Fruit fly (Drosophila melanogaster) whole organism, embryonic: Measurements from ENCODE around the gene arm.

Experiments used
- ATbp ChIP-seq: fragments of 200-800 bp; sonication (Bioruptor generic); optimal IDR thresholded peaks from 2 replicates; lab custom pipeline; 2017; ENCODE audit warnings: missing biosample characterization, mild to moderate bottlenecking, missing genetic modification characterization, missing genetic modification reagents
- Atf3 ChIP-seq: fragments of 200-800 bp; sonication (Bioruptor generic); optimal IDR thresholded peaks from 3 replicates; lab custom pipeline; 2016; ENCODE audit warnings: missing biosample characterization, missing genetic modification characterization
- B-H1 ChIP-seq: fragments of 200-800 bp; sonication (Bioruptor generic); IDR thresholded peaks from 3 replicates; pipeline ENCODE4 v1.3.6; 2022; ENCODE audit warnings: missing biosample characterization, missing genetic modification characterization
- BtbVII ChIP-seq: fragments of 200-800 bp; sonication (Bioruptor generic); optimal IDR thresholded peaks from 3 replicates; lab custom pipeline; 2017; ENCODE audit warnings: missing biosample characterization, mild to moderate bottlenecking, missing genetic modification characterization
- CG10979 ChIP-seq: fragments of 200-800 bp; sonication (Bioruptor generic); optimal IDR thresholded peaks from 2 replicates; lab custom pipeline; 2018; ENCODE audit warnings: missing biosample characterization, mild to moderate bottlenecking, missing genetic modification characterization, moderate library complexity
- CG11504 ChIP-seq: fragments of 200-800 bp; sonication (Bioruptor generic); optimal IDR thresholded peaks from 3 replicates; lab custom pipeline; 2019; ENCODE audit warnings: missing biosample characterization, mild to moderate bottlenecking, missing genetic modification characterization, moderate library complexity
- CG12391 ChIP-seq: fragments of 200-800 bp; sonication (Bioruptor generic); optimal IDR thresholded peaks from 3 replicates; lab custom pipeline; 2018; ENCODE audit warnings: missing biosample characterization, mild to moderate bottlenecking, missing genetic modification characterization, moderate library complexity
- CG13424 ChIP-seq: fragments of 200-800 bp; sonication (Bioruptor generic); optimal IDR thresholded peaks from 2 replicates; lab custom pipeline; 2019; ENCODE audit warnings: missing biosample characterization, mild to moderate bottlenecking, missing genetic modification characterization, moderate library complexity
- CG15514 ChIP-seq: fragments of 200-800 bp; sonication (Bioruptor generic); optimal IDR thresholded peaks from 3 replicates; lab custom pipeline; 2017; ENCODE audit warnings: missing biosample characterization, missing genetic modification characterization, mild to moderate bottlenecking, moderate library complexity, missing genetic modification reagents
- CG17186 ChIP-seq: fragments of 200-800 bp; sonication (Bioruptor generic); optimal IDR thresholded peaks from 3 replicates; lab custom pipeline; 2017; ENCODE audit warnings: missing biosample characterization, missing genetic modification reagents, missing genetic modification characterization
- CG17802 ChIP-seq: fragments of 200-800 bp; sonication (Bioruptor generic); optimal IDR thresholded peaks from 2 replicates; lab custom pipeline; 2018; ENCODE audit warnings: missing biosample characterization, mild to moderate bottlenecking, missing genetic modification characterization, moderate library complexity
- CG17912 ChIP-seq: fragments of 200-800 bp; sonication (Bioruptor generic); optimal IDR thresholded peaks from 2 replicates; lab custom pipeline; 2018; ENCODE audit warnings: missing biosample characterization, mild to moderate bottlenecking, missing genetic modification characterization
- CG18599 ChIP-seq: fragments of 200-800 bp; sonication (Bioruptor generic); optimal IDR thresholded peaks from 3 replicates; lab custom pipeline; 2017; ENCODE audit warnings: missing biosample characterization, missing genetic modification characterization, mild to moderate bottlenecking, moderate library complexity, missing genetic modification reagents
- CG4328 ChIP-seq: fragments of 200-800 bp; sonication (Bioruptor generic); optimal IDR thresholded peaks from 3 replicates; lab custom pipeline; 2017; ENCODE audit warnings: missing biosample characterization, missing genetic modification reagents, missing genetic modification characterization
- CG5953 ChIP-seq: fragments of 200-800 bp; sonication (Bioruptor generic); IDR thresholded peaks from 2 replicates; pipeline ENCODE4 v1.3.6; 2022; ENCODE audit warnings: missing biosample characterization, missing genetic modification characterization
- CG6689 ChIP-seq: fragments of 200-800 bp; sonication (Bioruptor generic); IDR thresholded peaks from 2 replicates; pipeline ENCODE4 v1.3.6; 2022; ENCODE audit warnings: missing biosample characterization, missing genetic modification characterization
- CG7357 ChIP-seq: fragments of 200-800 bp; sonication (Bioruptor generic); IDR thresholded peaks from 3 replicates; pipeline ENCODE4 v1.3.6; 2022; ENCODE audit warnings: missing biosample characterization, missing genetic modification characterization
- CG7372 ChIP-seq: fragments of 200-800 bp; sonication (Bioruptor generic); IDR thresholded peaks from 2 replicates; pipeline ENCODE4 v1.3.6; 2022; ENCODE audit warnings: missing biosample characterization, missing genetic modification characterization
- CG7839 ChIP-seq: fragments of 200-800 bp; sonication (Bioruptor generic); optimal IDR thresholded peaks from 3 replicates; lab custom pipeline; 2018; ENCODE audit warnings: missing biosample characterization, mild to moderate bottlenecking, missing genetic modification characterization, moderate library complexity
- CG9727 ChIP-seq: fragments of 200-800 bp; sonication (Bioruptor generic); optimal IDR thresholded peaks from 3 replicates; lab custom pipeline; 2017; ENCODE audit warnings: missing biosample characterization, mild to moderate bottlenecking, missing genetic modification characterization
- Eip74EF ChIP-seq, 2 experiments: fragments of 200-800 bp in 1 of 2; fragments of >200 bp in 1 of 2; sonication (Bioruptor generic) in 1 of 2; optimal IDR thresholded peaks; 2 replicates each; lab custom pipeline; 2017 to 2019; ENCODE audit warnings: missing biosample characterization in 2 of 2, missing genetic modification characterization in 2 of 2, mild to moderate bottlenecking in 1 of 2, moderate library complexity in 1 of 2
- Ets97D ChIP-seq: fragments of 200-800 bp; sonication (Bioruptor generic); optimal IDR thresholded peaks from 3 replicates; lab custom pipeline; 2016; ENCODE audit warnings: missing biosample characterization, missing genetic modification characterization
- HLHmδ ChIP-seq: fragments of 200-800 bp; sonication (Bioruptor generic); optimal IDR thresholded peaks from 2 replicates; lab custom pipeline; 2018; ENCODE audit warnings: missing biosample characterization, mild to moderate bottlenecking, missing genetic modification characterization, moderate library complexity
- Hand ChIP-seq: fragments of 200-800 bp; sonication (Bioruptor generic); optimal IDR thresholded peaks from 2 replicates; lab custom pipeline; 2017; ENCODE audit warnings: mild to moderate bottlenecking, missing biosample characterization, missing genetic modification reagents, missing genetic modification characterization
- Hmx ChIP-seq: fragments of 200-800 bp; sonication (Bioruptor generic); optimal IDR thresholded peaks from 2 replicates; lab custom pipeline; 2016; ENCODE audit warnings: missing biosample characterization, missing genetic modification characterization
- MESR4 ChIP-seq: fragments of 200-800 bp; sonication (Bioruptor generic); optimal IDR thresholded peaks from 2 replicates; lab custom pipeline; 2018; ENCODE audit warnings: missing biosample characterization, mild to moderate bottlenecking, missing genetic modification characterization, moderate library complexity
- NFAT ChIP-seq: fragments of 200-800 bp; sonication (Bioruptor generic); IDR thresholded peaks from 2 replicates; pipeline ENCODE4 v1.3.6; 2022; ENCODE audit warnings: missing biosample characterization, missing genetic modification characterization
- Neu2 ChIP-seq: fragments of 200-800 bp; sonication (Bioruptor generic); optimal IDR thresholded peaks from 3 replicates; lab custom pipeline; 2016; ENCODE audit warnings: missing biosample characterization, missing genetic modification characterization, borderline replicate concordance
- Rx ChIP-seq: fragments of 200-800 bp; sonication (Bioruptor generic); IDR thresholded peaks from 2 replicates; pipeline ENCODE4 v1.3.6; 2022; ENCODE audit warnings: missing biosample characterization, missing genetic modification characterization
- Xrp1 ChIP-seq: fragments of 200-800 bp; sonication (Bioruptor generic); IDR thresholded peaks from 2 replicates; pipeline ENCODE4 v1.3.6; 2022; ENCODE audit warnings: missing biosample characterization, missing genetic modification characterization
- ap ChIP-seq: fragments of 200-800 bp; sonication (Bioruptor generic); IDR thresholded peaks from 2 replicates; pipeline ENCODE4 v1.3.6; 2022; ENCODE audit warnings: missing biosample characterization, missing genetic modification characterization
- ase ChIP-seq: fragments of 200-800 bp; sonication (Bioruptor generic); IDR thresholded peaks from 3 replicates; pipeline ENCODE4 v1.3.6; 2022; ENCODE audit warnings: missing biosample characterization, missing genetic modification characterization
- bbx ChIP-seq: fragments of 200-800 bp; sonication (Bioruptor generic); IDR thresholded peaks from 2 replicates; pipeline ENCODE4 v1.3.6; 2022; ENCODE audit warnings: missing biosample characterization, missing genetic modification characterization; ENCODE audit not compliant: partially characterized antibody
- bigmax ChIP-seq: fragments of 200-800 bp; sonication (Bioruptor generic); optimal IDR thresholded peaks from 2 replicates; lab custom pipeline; 2018; ENCODE audit warnings: missing biosample characterization, mild to moderate bottlenecking, missing genetic modification characterization
- disco-r ChIP-seq: fragments of 200-800 bp; sonication (Bioruptor generic); optimal IDR thresholded peaks from 2 replicates; lab custom pipeline; 2016; ENCODE audit warnings: missing biosample characterization, missing genetic modification characterization
- fd3F ChIP-seq: fragments of 200-800 bp; sonication (Bioruptor generic); optimal IDR thresholded peaks from 2 replicates; lab custom pipeline; 2018; ENCODE audit warnings: missing biosample characterization, mild to moderate bottlenecking, missing genetic modification characterization, moderate library complexity
- hth ChIP-seq: fragments of >200 bp; optimal IDR thresholded peaks from 2 replicates; lab custom pipeline; 2017; ENCODE audit warnings: inconsistent platforms
- kni ChIP-seq: fragments of 200-800 bp; sonication (Bioruptor generic); optimal IDR thresholded peaks from 3 replicates; lab custom pipeline; 2017; ENCODE audit warnings: mild to moderate bottlenecking, missing biosample characterization, missing genetic modification reagents, missing genetic modification characterization
- lilli ChIP-seq: fragments of 200-800 bp; sonication (Bioruptor generic); optimal IDR thresholded peaks from 3 replicates; lab custom pipeline; 2016; ENCODE audit warnings: missing biosample characterization, missing genetic modification characterization
- mirr ChIP-seq: fragments of 200-800 bp; sonication (Bioruptor generic); optimal IDR thresholded peaks from 3 replicates; lab custom pipeline; 2018; ENCODE audit warnings: missing biosample characterization, mild to moderate bottlenecking, missing genetic modification characterization
- nau ChIP-seq: fragments of 200-800 bp; sonication (Bioruptor generic); optimal IDR thresholded peaks from 3 replicates; lab custom pipeline; 2017; ENCODE audit warnings: missing biosample characterization, mild to moderate bottlenecking, missing genetic modification characterization, missing genetic modification reagents
- pum ChIP-seq: fragments of 200-800 bp; sonication (Bioruptor generic); optimal IDR thresholded peaks from 2 replicates; lab custom pipeline; 2016; ENCODE audit warnings: missing biosample characterization, missing genetic modification characterization
- ranshi ChIP-seq: fragments of 200-800 bp; sonication (Bioruptor generic); IDR thresholded peaks from 2 replicates; pipeline ENCODE4 v1.3.6; 2022; ENCODE audit warnings: missing biosample characterization, missing genetic modification characterization
- row ChIP-seq: fragments of 200-800 bp; sonication (Bioruptor generic); IDR thresholded peaks from 3 replicates; pipeline ENCODE4 v1.3.6; 2022; ENCODE audit warnings: missing biosample characterization, missing genetic modification characterization
- sens-2 ChIP-seq: fragments of 200-800 bp; sonication (Bioruptor generic); IDR thresholded peaks from 2 replicates; pipeline ENCODE4 v1.3.6; 2022; ENCODE audit warnings: missing biosample characterization, missing genetic modification characterization
- slp2 ChIP-seq: fragments of 200-800 bp; sonication (Bioruptor generic); optimal IDR thresholded peaks from 2 replicates; lab custom pipeline; 2016; ENCODE audit warnings: missing biosample characterization, missing genetic modification characterization
- tin ChIP-seq: fragments of 200-800 bp; sonication (Bioruptor generic); optimal IDR thresholded peaks from 3 replicates; lab custom pipeline; 2016; ENCODE audit warnings: missing biosample characterization, missing genetic modification characterization
- toy ChIP-seq: fragments of 200-800 bp; sonication (Bioruptor generic); IDR thresholded peaks from 2 replicates; pipeline ENCODE4 v1.3.6; 2022; ENCODE audit warnings: missing biosample characterization, missing genetic modification characterization
- ttk ChIP-seq: fragments of 200-800 bp; sonication (Bioruptor generic); IDR thresholded peaks from 2 replicates; pipeline ENCODE4 v2.1.2; 2022; ENCODE audit warnings: missing biosample characterization, missing genetic modification characterization
- yki ChIP-seq: fragments of >200 bp; optimal IDR thresholded peaks from 3 replicates; lab custom pipeline; 2018
- zen2 ChIP-seq: fragments of 200-800 bp; sonication (Bioruptor generic); IDR thresholded peaks from 3 replicates; pipeline ENCODE4 v1.3.6; 2022; ENCODE audit warnings: missing biosample characterization, missing genetic modification characterization; ENCODE audit not compliant: partially characterized antibody

The arm gene

DNA sequence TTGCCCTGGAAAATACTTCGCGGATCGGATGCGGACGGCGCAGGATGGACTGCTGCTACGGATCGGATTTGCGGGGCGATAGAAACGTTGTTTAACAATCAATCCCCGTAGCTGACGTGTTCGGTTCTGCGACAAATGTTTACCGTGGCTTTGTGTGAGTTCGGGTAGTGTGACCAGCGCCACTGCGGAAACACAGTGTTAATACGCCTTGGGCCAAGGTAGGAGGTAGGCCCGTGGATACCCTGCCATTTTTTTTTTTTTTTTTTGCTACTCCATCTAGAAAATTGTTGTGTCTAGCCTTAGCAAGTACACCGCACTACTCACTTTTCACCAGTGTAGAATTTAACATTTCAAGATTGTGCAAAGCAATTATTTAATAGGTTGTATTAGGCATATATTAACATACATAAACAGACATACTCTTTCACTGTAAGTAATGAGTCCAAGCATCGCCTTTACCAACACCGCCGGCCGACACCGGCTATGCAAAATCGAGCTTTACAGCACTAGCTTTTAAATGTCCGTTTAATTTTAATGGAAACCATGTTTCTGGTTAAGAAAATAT lies 38.7 kb downstream of the arm start, which contains the start of gene deltaCOP (continued):
- TF ChIP-seq lilli (peak; percentile 93), slp2 (GFP tag; lab: Kevin White, UChicago) (peak; percentile 87), CG10979 (peak; percentile 64), Ets97D (GFP tag; lab: Kevin White, UChicago) (peak; percentile 79), CG7839 (tag; lab: Kevin White, UChicago) (peak; percentile 82), mirr (GFP tag; lab: Kevin White, UChicago) (no peak), CG11504 (tag; lab: Kevin White, UChicago) (no peak), MESR4 (GFP tag; lab: Kevin White, UChicago) (peak; percentile 76), Xrp1 (GFP tag; lab: Robert Waterston, UW) (peak; percentile 82), CG18599 (GFP tag; lab: Kevin White, UChicago) (no peak), Rx (GFP tag; lab: Robert Waterston, UW) (peak; percentile 59; the same call in 1 of the 2 replicates), CG7357 (GFP tag; lab: Robert Waterston, UW) (peak; percentile 66; the same call in 2 of the 3 replicates), zen2 (GFP tag; lab: Robert Waterston, UW) (no peak), pum (GFP tag; lab: Kevin White, UChicago) (peak; percentile 89), bigmax (GFP tag; lab: Kevin White, UChicago) (no peak), CG17912 (GFP tag; lab: Kevin White, UChicago) (no peak), ATbp (no peak), bbx (GFP tag; lab: Robert Waterston, UW) (peak; percentile 17; the same call in 1 of the 2 replicates), yki (lab: Kevin White, UChicago) (no peak), NFAT (GFP tag; lab: Robert Waterston, UW) (peak; percentile 63), row (GFP tag; lab: Robert Waterston, UW) (peak; percentile 99), tin (GFP tag; lab: Kevin White, UChicago) (peak; percentile 87), ranshi (GFP tag; lab: Robert Waterston, UW) (peak; percentile 70; the same call in 1 of the 2 replicates), CG17802 (tag; lab: Kevin White, UChicago) (no peak), Eip74EF (GFP tag; optimal IDR thresholded peaks at IDR 0.05; lab: Kevin White, UChicago) (no peak), ase (GFP tag; lab: Robert Waterston, UW) (peak; percentile 74; the same call in 2 of the 3 replicates), CG12391 (tag; lab: Kevin White, UChicago) (peak; percentile 78), CG6689 (peak; percentile 83), CG5953 (GFP tag; lab: Robert Waterston, UW) (peak; percentile 60; the same call in 1 of the 2 replicates), CG13424 (peak; percentile 70), Neu2 (peak; percentile 60), BtbVII (peak; percentile 55), nau (GFP tag; lab: Kevin White, UChicago) (no peak), CG17186 (GFP tag; lab: Kevin White, UChicago) (peak; percentile 21), Hand (GFP tag; lab: Kevin White, UChicago) (peak; percentile 13)

DNA sequence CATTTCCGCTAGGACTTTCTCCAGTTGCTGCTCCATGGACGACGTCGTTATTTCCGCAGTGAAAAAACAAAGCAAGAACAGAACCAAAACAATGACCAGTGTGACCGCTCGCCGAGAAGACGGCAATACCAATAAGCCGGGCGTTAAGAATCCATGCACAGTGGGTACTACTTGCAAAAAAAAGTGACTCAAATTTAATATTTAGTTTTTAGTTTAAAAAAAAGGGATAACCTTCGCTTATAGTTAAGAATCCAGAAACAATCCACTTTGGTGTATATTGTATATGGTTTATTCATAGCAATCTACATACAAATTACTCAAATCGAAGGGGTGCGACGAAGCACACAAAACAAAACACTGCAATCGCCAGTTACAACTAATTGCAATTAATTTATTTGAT lies 41.6 kb downstream of the arm start, which contains the start of gene Lamtor5:
TSS of gene Lamtor5 (minus strand) at position 105 of the 400 bp plus-strand sequence.
- peak; percentile 46 for TF ChIP-seq CG9727
- no peak for TF ChIP-seq HLHmδ (GFP tag; lab: Kevin White, UChicago)
- no peak for TF ChIP-seq CG7372 (GFP tag; lab: Robert Waterston, UW)
- TF ChIP-seq fd3F = no peak
- TF ChIP-seq sens-2 (GFP tag; lab: Robert Waterston, UW) = no peak
- no peak for TF ChIP-seq Hmx (GFP tag; lab: Kevin White, UChicago)
- TF ChIP-seq hth = no peak
- peak; percentile 61 for TF ChIP-seq CG15514 (GFP tag; lab: Kevin White, UChicago)
- no peak for TF ChIP-seq ap (GFP tag; lab: Robert Waterston, UW)
- no peak for TF ChIP-seq kni (GFP tag; lab: Kevin White, UChicago)
- TF ChIP-seq disco-r (GFP tag; lab: Kevin White, UChicago) = no peak
- TF ChIP-seq B-H1 (GFP tag; lab: Robert Waterston, UW) = peak; percentile 21; the same call in 1 of the 3 replicates
- TF ChIP-seq ttk (GFP tag; lab: Robert Waterston, UW) = no peak
- no peak for TF ChIP-seq CG4328
- TF ChIP-seq toy (GFP tag; lab: Robert Waterston, UW) = no peak
- peak; percentile 16 for TF ChIP-seq Atf3 (GFP tag; lab: Kevin White, UChicago)
